Worm (Caenorhabditis elegans): ENCODE data around the gene srz-37.

Gene srz-37

ce11 chrIV:3519352-3519751, 37.7 kb upstream of the srz-37 start (continued):
- peak; percentile 43 for TF ChIP-seq mes-2 (tag; optimal IDR thresholded peaks at IDR 0.05; ENCODE audit: poor library complexity, severe bottlenecking)
- TF ChIP-seq snpc-4 (tag; optimal IDR thresholded peaks at IDR 0.05), result peak; percentile 47
- TF ChIP-seq rbr-2 (tag; optimal IDR thresholded peaks at IDR 0.05), result peak; percentile 36

- TF ChIP-seq Y48G9A.11 (GFP tag; IDR thresholded peaks at IDR 0.05) (no peak), fkh-10 (GFP tag; optimal IDR thresholded peaks at IDR 0.05) (no peak), lsy-2 (tag; optimal IDR thresholded peaks at IDR 0.05) (peak in 1 of 2 experiments; percentile 13), F49E8.2 (tag; optimal IDR thresholded peaks at IDR 0.05; ENCODE audit: borderline replicate concordance) (peak; percentile 3)
Observed at ce11 chrIV:3517582-3517981, 35.9 kb upstream of the srz-37 start.

ce11 chrIV:3516586-3516985, 34.9 kb upstream of the srz-37 start, which contains the start of gene unc-33:
Gene unc-33, plus strand, starts transcription at chrIV:3516886.
- TF ChIP-seq daf-12 (tag; optimal IDR thresholded peaks at IDR 0.05), result no peak
- TF ChIP-seq unc-62 (GFP tag; optimal IDR thresholded peaks at IDR 0.05 in 1 of 2), result peak in 1 of 2 experiments; percentile 11
- TF ChIP-seq unc-62 (tag; optimal IDR thresholded peaks at IDR 0.05), result no peak

- TF ChIP-seq egl-43 (GFP tag; IDR thresholded peaks at IDR 0.05) (peak; percentile 68; the same call in 1 of the 2 replicates), hmg-1.1 (GFP tag; IDR thresholded peaks at IDR 0.05) (peak; percentile 78), ctbp-1 (GFP tag; IDR thresholded peaks at IDR 0.05) (0 out of 2 replicates have a peak, but pooled peaks have one; percentile 26), lsy-2 (tag; optimal IDR thresholded peaks at IDR 0.05) (peak in 1 of 2 experiments; percentile 64), hif-1 (tag; optimal IDR thresholded peaks at IDR 0.05) (peak in 1 of 2 experiments; percentile 13), ceh-28 (tag; optimal IDR thresholded peaks at IDR 0.05) (peak; percentile 50), set-16 (GFP tag; IDR thresholded peaks at IDR 0.05) (peak; percentile 74), zip-11 (GFP tag; IDR thresholded peaks at IDR 0.05) (no peak), unc-62 (GFP tag; optimal IDR thresholded peaks at IDR 0.05 in 1 of 2) (peak in 1 of 2 experiments; percentile 96), unc-62 (tag; optimal IDR thresholded peaks at IDR 0.05) (no peak), lin-29 (GFP tag; IDR thresholded peaks at IDR 0.05) (no peak), ceh-44 (GFP tag; IDR thresholded peaks at IDR 0.05) (0 out of 2 replicates have a peak, but pooled peaks have one; percentile 6), dmd-8 (GFP tag; IDR thresholded peaks at IDR 0.05) (no peak), spr-1 (tag; optimal IDR thresholded peaks at IDR 0.05) (no peak), T26A8.4 (GFP tag; IDR thresholded peaks at IDR 0.05) (0 out of 2 replicates have a peak, but pooled peaks have one; percentile 12), nhr-102 (tag; optimal IDR thresholded peaks at IDR 0.05) (no peak), lin-38 (GFP tag; IDR thresholded peaks at IDR 0.05) (peak; percentile 48; the same call in 1 of the 2 replicates), jun-1 (tag; optimal IDR thresholded peaks at IDR 0.05) (no peak), ceh-20 (GFP tag; IDR thresholded peaks at IDR 0.05) (no peak), hlh-30 (tag; optimal IDR thresholded peaks at IDR 0.05; ENCODE audit: insufficient read depth) (peak; percentile 60), fos-1 (tag; optimal IDR thresholded peaks at IDR 0.05) (no peak), spr-3 (GFP tag; optimal IDR thresholded peaks at IDR 0.05) (no peak), dmd-6 (GFP tag; IDR thresholded peaks at IDR 0.05) (peak; percentile 36; the same call in 1 of the 2 replicates), F49E8.2 (tag; optimal IDR thresholded peaks at IDR 0.05; ENCODE audit: borderline replicate concordance) (no peak), rbr-2 (tag; optimal IDR thresholded peaks at IDR 0.05) (peak; percentile 63), aha-1 (tag) (peak; percentile 47), fkh-10 (GFP tag; optimal IDR thresholded peaks at IDR 0.05) (peak; percentile 28), dmd-9 (GFP tag; IDR thresholded peaks at IDR 0.05) (no peak), F37D6.2 (tag; optimal IDR thresholded peaks at IDR 0.05) (no peak), hlh-11 (tag; optimal IDR thresholded peaks at IDR 0.05) (peak; percentile 51), lim-7 (GFP tag; IDR thresholded peaks at IDR 0.05) (0 out of 2 replicates have a peak, but pooled peaks have one; percentile 33), mxl-3 (GFP tag; optimal IDR thresholded peaks at IDR 0.05) (peak; percentile 43), mdl-1 (tag; optimal IDR thresholded peaks at IDR 0.05) (peak in 1 of 2 experiments; percentile 13), snpc-1.2 (GFP tag; IDR thresholded peaks at IDR 0.05) (no peak), daf-8 (GFP tag; IDR thresholded peaks at IDR 0.05) (no peak), nhr-77 (tag; optimal IDR thresholded peaks at IDR 0.05) (no peak), sdz-12 (GFP tag; optimal IDR thresholded peaks at IDR 0.05) (no peak), zfp-3 (GFP tag; conservative IDR thresholded peaks at IDR 0.05) (no peak), unc-39 (tag; optimal IDR thresholded peaks at IDR 0.05) (no peak)
Observed at ce11 chrIV:3515412-3516046, 33.9 kb upstream of the srz-37 start.
